Fruit fly (Drosophila melanogaster) whole organism, embryonic: ENCODE data around the gene Hexo1.

Source experiments
- Atf-2 ChIP-seq: fragments of 200-800 bp; sonication (Bioruptor generic); optimal IDR thresholded peaks from 2 replicates; lab custom pipeline; 2016; ENCODE audit warnings: missing biosample characterization, missing genetic modification characterization
- Awh ChIP-seq: fragments of 200-800 bp; sonication (Bioruptor generic); IDR thresholded peaks from 2 replicates; pipeline ENCODE4, ENCODE4 v1.3.6; 2022; ENCODE audit warnings: missing biosample characterization, missing genetic modification characterization
- CG10543 ChIP-seq: fragments of 200-800 bp; sonication (Bioruptor generic); optimal IDR thresholded peaks from 3 replicates; lab custom pipeline; 2017; ENCODE audit warnings: missing biosample characterization, mild to moderate bottlenecking, missing genetic modification characterization, moderate library complexity
- CG10959 ChIP-seq: fragments of 200-800 bp; sonication (Bioruptor generic); IDR thresholded peaks from 2 replicates; pipeline ENCODE4 v1.3.6; 2022; ENCODE audit warnings: missing biosample characterization, missing genetic modification characterization
- CG11247 ChIP-seq: fragments of 200-800 bp; sonication (Bioruptor generic); IDR thresholded peaks from 2 replicates; pipeline ENCODE4 v1.3.6; 2022; ENCODE audit warnings: missing biosample characterization, missing genetic modification characterization
- CG11456 ChIP-seq: fragments of 200-800 bp; sonication (Bioruptor generic); IDR thresholded peaks from 3 replicates; pipeline ENCODE4 v1.3.6; 2022; ENCODE audit warnings: missing biosample characterization, missing genetic modification characterization
- CG11560 ChIP-seq: fragments of 200-800 bp; sonication (Bioruptor generic); IDR thresholded peaks from 3 replicates; pipeline ENCODE4 v1.3.6; 2022; ENCODE audit warnings: missing biosample characterization, missing genetic modification characterization
- CG15011 ChIP-seq: fragments of 200-800 bp; sonication (Bioruptor generic); optimal IDR thresholded peaks from 3 replicates; lab custom pipeline; 2018; ENCODE audit warnings: missing biosample characterization, mild to moderate bottlenecking, missing genetic modification characterization
- CG15479 ChIP-seq: fragments of 200-800 bp; sonication (Bioruptor generic); optimal IDR thresholded peaks from 3 replicates; lab custom pipeline; 2019; ENCODE audit warnings: missing biosample characterization, mild to moderate bottlenecking, missing genetic modification characterization, moderate library complexity
- CG15696 ChIP-seq: fragments of 200-800 bp; sonication (Bioruptor generic); optimal IDR thresholded peaks from 2 replicates; lab custom pipeline; 2019; ENCODE audit warnings: missing biosample characterization, mild to moderate bottlenecking, missing genetic modification characterization, moderate library complexity
- CG1832 ChIP-seq: fragments of 200-800 bp; sonication (Bioruptor generic); optimal IDR thresholded peaks from 2 replicates; lab custom pipeline; 2017; ENCODE audit warnings: missing biosample characterization, mild to moderate bottlenecking, missing genetic modification characterization, inconsistent platforms
- CG34422 ChIP-seq: fragments of 200-800 bp; sonication (Bioruptor generic); IDR thresholded peaks from 3 replicates; pipeline ENCODE4 v1.3.6; 2022; ENCODE audit warnings: missing biosample characterization, missing genetic modification characterization
- CG42726 ChIP-seq: fragments of 200-800 bp; sonication (Bioruptor generic); IDR thresholded peaks from 2 replicates; pipeline ENCODE4 v1.3.6; 2022; ENCODE audit warnings: missing biosample characterization, missing genetic modification characterization; ENCODE audit not compliant: partially characterized antibody
- CG6791 ChIP-seq: fragments of 200-800 bp; sonication (Bioruptor generic); IDR thresholded peaks from 3 replicates; pipeline ENCODE4 v1.3.6; 2022; ENCODE audit warnings: missing biosample characterization, missing genetic modification characterization; ENCODE audit not compliant: partially characterized antibody
- CG7372 ChIP-seq: fragments of 200-800 bp; sonication (Bioruptor generic); IDR thresholded peaks from 2 replicates; pipeline ENCODE4 v1.3.6; 2022; ENCODE audit warnings: missing biosample characterization, missing genetic modification characterization
- D19A ChIP-seq: fragments of 200-800 bp; optimal IDR thresholded peaks from 3 replicates; lab custom pipeline; 2019; ENCODE audit warnings: missing biosample characterization, mild to moderate bottlenecking, missing genetic modification characterization, moderate library complexity
- Dref ChIP-seq: fragments of 200-800 bp; sonication (Bioruptor generic); IDR thresholded peaks from 2 replicates; pipeline ENCODE4 v1.3.6; 2022; ENCODE audit warnings: missing biosample characterization, missing genetic modification characterization
- Ets97D ChIP-seq: fragments of 200-800 bp; sonication (Bioruptor generic); optimal IDR thresholded peaks from 3 replicates; lab custom pipeline; 2016; ENCODE audit warnings: missing biosample characterization, missing genetic modification characterization
- Hey ChIP-seq: fragments of 200-800 bp; sonication (Bioruptor generic); optimal IDR thresholded peaks from 3 replicates; lab custom pipeline; 2018; ENCODE audit warnings: missing biosample characterization, mild to moderate bottlenecking, missing genetic modification characterization
- MBD-R2 ChIP-seq: fragments of 200-800 bp; sonication (Bioruptor generic); IDR thresholded peaks from 2 replicates; pipeline ENCODE4 v1.3.6; 2022; ENCODE audit warnings: missing biosample characterization, missing genetic modification characterization
- MESR4 ChIP-seq: fragments of 200-800 bp; sonication (Bioruptor generic); optimal IDR thresholded peaks from 2 replicates; lab custom pipeline; 2018; ENCODE audit warnings: missing biosample characterization, mild to moderate bottlenecking, missing genetic modification characterization, moderate library complexity
- NC2α ChIP-seq: fragments of 200-800 bp; sonication (Bioruptor generic); optimal IDR thresholded peaks from 2 replicates; lab custom pipeline; 2016; ENCODE audit warnings: missing biosample characterization, missing genetic modification characterization
- Opbp ChIP-seq: fragments of 200-800 bp; sonication (Bioruptor generic); IDR thresholded peaks from 3 replicates; pipeline ENCODE4 v1.3.6; 2022; ENCODE audit warnings: missing biosample characterization, missing genetic modification characterization; ENCODE audit not compliant: partially characterized antibody
- Rfx ChIP-seq: fragments of 200-800 bp; sonication (Bioruptor generic); IDR thresholded peaks from 2 replicates; pipeline ENCODE4 v1.3.6; 2022; ENCODE audit warnings: missing biosample characterization, missing genetic modification characterization
- Stat92E ChIP-seq, 3 experiments: fragments of >200 bp in 2 of 3; fragments of 200-800 bp in 1 of 3; sonication (Bioruptor generic) in 1 of 3; optimal IDR thresholded peaks; 2 replicates each; lab custom pipeline; 2017 to 2019; ENCODE audit warnings: missing biosample characterization in 3 of 3, missing genetic modification characterization in 3 of 3, mild to moderate bottlenecking in 1 of 3, moderate library complexity in 1 of 3
- Taf1 ChIP-seq: fragments of 200-800 bp; sonication (Bioruptor generic); IDR thresholded peaks from 2 replicates; pipeline ENCODE4 v1.3.6; 2022; ENCODE audit warnings: missing biosample characterization, missing genetic modification characterization
- Xbp1 ChIP-seq: fragments of 200-800 bp; sonication (Bioruptor generic); optimal IDR thresholded peaks from 3 replicates; lab custom pipeline; 2016; ENCODE audit warnings: missing biosample characterization, mild to moderate bottlenecking, missing genetic modification characterization
- ara ChIP-seq: fragments of 200-800 bp; sonication (Bioruptor generic); IDR thresholded peaks from 2 replicates; pipeline ENCODE4 v1.3.6; 2022; ENCODE audit warnings: missing biosample characterization, missing genetic modification characterization
- btn ChIP-seq: fragments of 200-800 bp; sonication (Bioruptor generic); optimal IDR thresholded peaks from 2 replicates; lab custom pipeline; 2016; ENCODE audit warnings: missing biosample characterization, missing genetic modification characterization
- cas ChIP-seq: fragments of 200-800 bp; sonication (Bioruptor generic); IDR thresholded peaks from 2 replicates; pipeline ENCODE4 v1.3.6; 2022; ENCODE audit warnings: missing biosample characterization, missing genetic modification characterization
- dmrt11E ChIP-seq: fragments of 200-800 bp; sonication (Bioruptor generic); optimal IDR thresholded peaks from 3 replicates; lab custom pipeline; 2018; ENCODE audit warnings: missing biosample characterization, mild to moderate bottlenecking, missing genetic modification characterization, moderate library complexity
- fd96Cb ChIP-seq: fragments of 200-800 bp; sonication (Bioruptor generic); optimal IDR thresholded peaks from 2 replicates; lab custom pipeline; 2018; ENCODE audit warnings: missing biosample characterization, mild to moderate bottlenecking, missing genetic modification characterization, moderate library complexity
- hkb ChIP-seq, 2 experiments: fragments of 200-800 bp in 1 of 2; fragments of >200 bp in 1 of 2; sonication (Bioruptor generic) in 1 of 2; IDR thresholded peaks in 1 of 2; optimal IDR thresholded peaks in 1 of 2; 2 replicates each; pipeline versions ENCODE4 v1.3.6 to Lab custom; 2017 to 2022; ENCODE audit warnings: missing biosample characterization in 1 of 2, missing genetic modification characterization in 1 of 2
- kni ChIP-seq: fragments of 200-800 bp; sonication (Bioruptor generic); optimal IDR thresholded peaks from 3 replicates; lab custom pipeline; 2017; ENCODE audit warnings: mild to moderate bottlenecking, missing biosample characterization, missing genetic modification reagents, missing genetic modification characterization
- lbe ChIP-seq: fragments of 200-800 bp; sonication (Bioruptor generic); optimal IDR thresholded peaks from 2 replicates; lab custom pipeline; 2016; ENCODE audit warnings: missing biosample characterization, mild to moderate bottlenecking, missing genetic modification characterization
- lmd ChIP-seq: fragments of 200-800 bp; sonication (Bioruptor generic); IDR thresholded peaks from 2 replicates; pipeline ENCODE4 v1.3.6; 2022; ENCODE audit warnings: missing biosample characterization, missing genetic modification characterization
- maf-S ChIP-seq: fragments of 200-800 bp; sonication (Bioruptor generic); optimal IDR thresholded peaks from 2 replicates; lab custom pipeline; 2016; ENCODE audit warnings: missing biosample characterization, missing genetic modification characterization
- nerfin-1 ChIP-seq: fragments of 200-800 bp; sonication (Bioruptor generic); optimal IDR thresholded peaks from 3 replicates; lab custom pipeline; 2019; ENCODE audit warnings: missing biosample characterization, mild to moderate bottlenecking, missing genetic modification characterization, moderate library complexity
- pan ChIP-seq, 4 experiments: fragments of >200 bp in 3 of 4; fragments of 200-800 bp in 1 of 4; sonication (Bioruptor generic) in 1 of 4; optimal IDR thresholded peaks in 3 of 4; IDR thresholded peaks in 1 of 4; 2 replicates each; pipeline versions ENCODE4 v1.3.6 to Lab custom; 2017 to 2022; ENCODE audit warnings: missing biosample characterization in 2 of 4, missing genetic modification characterization in 2 of 4, mixed read lengths in 1 of 4
- pfk ChIP-seq: fragments of 200-800 bp; sonication (Bioruptor generic); optimal IDR thresholded peaks from 2 replicates; lab custom pipeline; 2018; ENCODE audit warnings: missing biosample characterization, mild to moderate bottlenecking, missing genetic modification characterization, moderate library complexity
- phol ChIP-seq: fragments of 200-800 bp; sonication (Bioruptor generic); optimal IDR thresholded peaks from 3 replicates; lab custom pipeline; 2018; ENCODE audit warnings: missing biosample characterization, mild to moderate bottlenecking, missing genetic modification characterization, moderate library complexity
- pzg ChIP-seq: fragments of 200-800 bp; sonication (Bioruptor generic); optimal IDR thresholded peaks from 3 replicates; lab custom pipeline; 2018; ENCODE audit warnings: missing biosample characterization, mild to moderate bottlenecking, missing genetic modification characterization, moderate library complexity
- ranshi ChIP-seq: fragments of 200-800 bp; sonication (Bioruptor generic); IDR thresholded peaks from 2 replicates; pipeline ENCODE4 v1.3.6; 2022; ENCODE audit warnings: missing biosample characterization, missing genetic modification characterization
- shn ChIP-seq: fragments of 200-800 bp; sonication (Bioruptor generic); optimal IDR thresholded peaks from 3 replicates; lab custom pipeline; 2016; ENCODE audit warnings: missing biosample characterization, missing genetic modification characterization
- sqz ChIP-seq: fragments of 200-800 bp; sonication (Bioruptor generic); optimal IDR thresholded peaks from 3 replicates; lab custom pipeline; 2018; ENCODE audit warnings: missing biosample characterization, mild to moderate bottlenecking, missing genetic modification characterization
- toy ChIP-seq: fragments of 200-800 bp; sonication (Bioruptor generic); IDR thresholded peaks from 2 replicates; pipeline ENCODE4 v1.3.6; 2022; ENCODE audit warnings: missing biosample characterization, missing genetic modification characterization
- yki ChIP-seq: fragments of >200 bp; optimal IDR thresholded peaks from 3 replicates; lab custom pipeline; 2018
- zen2 ChIP-seq: fragments of 200-800 bp; sonication (Bioruptor generic); IDR thresholded peaks from 3 replicates; pipeline ENCODE4 v1.3.6; 2022; ENCODE audit warnings: missing biosample characterization, missing genetic modification characterization; ENCODE audit not compliant: partially characterized antibody

Gene Hexo1

dm6 chr3L:4242428-4242827 is 46.0 kb upstream of the Hexo1 start, which contains the start of gene pav (continued):
- peak; percentile 44 for TF ChIP-seq fd96Cb (tag; lab: Kevin White, UChicago)
- peak; percentile 58 for TF ChIP-seq CG7372 (GFP tag; lab: Robert Waterston, UW)
- TF ChIP-seq NC2α, result no peak
- TF ChIP-seq Stat92E (GFP tag; optimal IDR thresholded peaks at IDR 0.05; lab: Kevin White, UChicago), result peak in 1 of 3 experiments; percentile 42
- TF ChIP-seq D19A (tag; lab: Kevin White, UChicago), result peak; percentile 61
- TF ChIP-seq MESR4 (GFP tag; lab: Kevin White, UChicago), result peak; percentile 46
- peak; percentile 11 for TF ChIP-seq CG15696
- TF ChIP-seq sqz, result no peak
- TF ChIP-seq lmd (GFP tag; lab: Robert Waterston, UW), result peak; percentile 58
- peak; percentile 40 for TF ChIP-seq Xbp1
- peak; percentile 42 for TF ChIP-seq Ets97D (GFP tag; lab: Kevin White, UChicago)
- 0 out of 3 replicates have a peak, but pooled peaks have one; percentile 29 for TF ChIP-seq CG34422
- TF ChIP-seq CG11456 (GFP tag; lab: Robert Waterston, UW), result 0 out of 3 replicates have a peak, but pooled peaks have one; percentile 31
- TF ChIP-seq nerfin-1 (tag; lab: Kevin White, UChicago), result peak; percentile 44
- no peak for TF ChIP-seq btn (GFP tag; lab: Kevin White, UChicago)
- TF ChIP-seq MBD-R2 (GFP tag; lab: Robert Waterston, UW), result peak; percentile 63; the same call in 1 of the 2 replicates
- TF ChIP-seq CG11560 (tag; lab: Robert Waterston, UW), result no peak
- TF ChIP-seq hkb (optimal IDR thresholded peaks at IDR 0.05; lab: Kevin White, UChicago), result no peak
- peak; percentile 65 for TF ChIP-seq hkb (GFP tag; IDR thresholded peaks at IDR 0.05; lab: Robert Waterston, UW)
- TF ChIP-seq phol (tag; lab: Kevin White, UChicago), result peak; percentile 64
- TF ChIP-seq CG1832 (GFP tag; lab: Kevin White, UChicago), result no peak
- TF ChIP-seq Opbp (GFP tag; lab: Robert Waterston, UW), result 0 out of 3 replicates have a peak, but pooled peaks have one; percentile 6
- TF ChIP-seq dmrt11E (tag; lab: Kevin White, UChicago), result peak; percentile 35
- TF ChIP-seq ranshi (GFP tag; lab: Robert Waterston, UW), result peak; percentile 11; the same call in 1 of the 2 replicates

- TF ChIP-seq Atf-2, result peak; percentile 20
- TF ChIP-seq cas, result no peak
- TF ChIP-seq Dref (GFP tag; lab: Robert Waterston, UW), result no peak
- no peak for TF ChIP-seq pfk (GFP tag; lab: Kevin White, UChicago)
- TF ChIP-seq CG15479, result peak; percentile 35
- TF ChIP-seq lbe (GFP tag; lab: Kevin White, UChicago), result no peak
- no peak for TF ChIP-seq pzg (GFP tag; lab: Kevin White, UChicago)
- no peak for TF ChIP-seq CG7372 (GFP tag; lab: Robert Waterston, UW)
- TF ChIP-seq toy (GFP tag; lab: Robert Waterston, UW), result no peak
- no peak for TF ChIP-seq pan (optimal IDR thresholded peaks at IDR 0.05; lab: Kevin White, UChicago)
- TF ChIP-seq pan (GFP tag; optimal IDR thresholded peaks at IDR 0.05 in 1 of 2, IDR thresholded peaks at IDR 0.05 in 1 of 2), result no peak
- TF ChIP-seq kni (GFP tag; lab: Kevin White, UChicago), result peak; percentile 46
- no peak for TF ChIP-seq Awh (GFP tag; lab: Robert Waterston, UW)
- TF ChIP-seq yki (lab: Kevin White, UChicago), result no peak
- TF ChIP-seq Hey, result no peak
- TF ChIP-seq CG42726 (GFP tag; lab: Robert Waterston, UW), result no peak
- no peak for TF ChIP-seq CG6791
- no peak for TF ChIP-seq Taf1 (GFP tag; lab: Robert Waterston, UW)
- TF ChIP-seq CG11247, result no peak
- TF ChIP-seq zen2 (GFP tag; lab: Robert Waterston, UW), result 0 out of 3 replicates have a peak, but pooled peaks have one; percentile 39
- TF ChIP-seq maf-S (GFP tag; lab: Kevin White, UChicago), result no peak
- TF ChIP-seq CG15011 (GFP tag; lab: Kevin White, UChicago), result no peak
- TF ChIP-seq CG10959 (GFP tag; lab: Robert Waterston, UW), result no peak
- TF ChIP-seq Rfx (GFP tag; lab: Robert Waterston, UW), result no peak
- no peak for TF ChIP-seq shn (GFP tag; lab: Kevin White, UChicago)
- no peak for TF ChIP-seq CG10543 (GFP tag; lab: Kevin White, UChicago)
- TF ChIP-seq ara (GFP tag; lab: Robert Waterston, UW), result no peak
Measured at dm6 chr3L:4252121-4252861, 36.1 kb upstream of the Hexo1 start.
